Worm (Caenorhabditis elegans) whole organism, L3 larva: ENCODE measurements around the gene acr-9.

Source experiments
- ama-1 ChIP-seq: fragments of 150-350 bp; optimal IDR thresholded peaks from 2 replicates; lab custom pipeline; 2018
- ceh-16 ChIP-seq: sonication (generic microtip); optimal IDR thresholded peaks from 2 replicates; lab custom pipeline; 2017; ENCODE audit warnings: missing biosample characterization, missing genetic modification characterization
- ceh-28 ChIP-seq: fragments of 150-350 bp; optimal IDR thresholded peaks from 2 replicates; lab custom pipeline; 2014; ENCODE audit warnings: missing biosample characterization, missing genetic modification reagents, missing genetic modification characterization
- hmg-11 ChIP-seq: sonication (generic microtip); optimal IDR thresholded peaks from 2 replicates; lab custom pipeline; 2016; ENCODE audit warnings: missing genetic modification characterization, missing compliant biosample characterization
- mdl-1 ChIP-seq: fragments of 150-350 bp; optimal IDR thresholded peaks from 2 replicates; lab custom pipeline; 2014; ENCODE audit warnings: missing biosample characterization, missing genetic modification characterization
- nhr-28 ChIP-seq: fragments of 150-350 bp; optimal IDR thresholded peaks from 2 replicates; lab custom pipeline; 2014; ENCODE audit warnings: missing biosample characterization, missing genetic modification characterization
- snpc-4 ChIP-seq: fragments of 150-350 bp; optimal IDR thresholded peaks from 2 replicates; lab custom pipeline; 2014; ENCODE audit warnings: missing biosample characterization, missing genetic modification characterization
- unc-39 ChIP-seq: sonication (generic microtip); optimal IDR thresholded peaks from 4 replicates; lab custom pipeline; 2017; ENCODE audit warnings: missing biosample characterization, missing genetic modification characterization

DNA sequence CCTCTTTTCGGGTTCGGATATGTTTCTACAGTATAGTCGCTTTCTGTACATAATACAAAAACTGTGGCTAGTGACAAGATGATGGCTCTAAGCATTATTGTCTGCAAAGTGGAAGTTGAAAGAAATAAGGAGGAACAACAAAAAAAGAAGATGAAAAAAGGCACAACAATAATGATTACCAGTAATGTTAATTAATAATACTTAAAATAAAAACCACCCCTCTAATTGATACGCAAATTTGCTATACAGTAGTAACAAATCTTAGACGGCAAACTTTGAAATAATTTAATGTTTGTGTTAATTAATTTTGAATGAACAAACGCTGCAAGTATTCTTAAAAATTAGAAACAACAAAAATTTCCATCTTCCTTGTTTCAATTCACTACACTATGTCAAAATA lies 25.1 kb downstream of the acr-9 start, which contains the start of gene Y12A6A.1:
- TF ChIP-seq mdl-1 (tag; lab: Kevin White, UChicago) (no peak), ceh-28 (tag; lab: Kevin White, UChicago) (no peak), unc-39 (no peak), hmg-11 (tag; lab: Kevin White, UChicago) (no peak), snpc-4 (tag; lab: Kevin White, UChicago) (no peak), nhr-28 (no peak), ceh-16 (no peak), ama-1 (no peak)
